Fruit fly (Drosophila melanogaster): ENCODE results near the gene skd.

DNA sequence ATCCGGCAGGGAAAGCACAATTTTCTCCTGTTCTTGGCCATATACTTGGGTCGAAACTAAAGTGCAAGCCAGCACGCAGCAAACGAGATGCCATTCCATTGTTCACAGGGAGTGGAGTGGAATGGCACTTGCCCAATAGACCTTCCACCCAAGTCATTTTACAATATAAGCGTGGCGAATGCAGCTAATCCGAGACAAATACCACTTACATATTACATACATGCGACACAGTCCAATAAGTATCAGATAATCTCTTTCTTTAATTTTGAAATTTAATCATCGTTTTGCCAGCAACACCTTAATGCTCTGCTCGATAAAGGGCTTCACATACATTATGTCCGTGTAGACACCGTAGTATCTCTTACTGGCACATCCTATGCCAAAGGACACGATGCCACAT is 65.9 kb downstream of the skd start, which contains the start of gene CG11037:
- TF ChIP-seq psq (optimal IDR thresholded peaks at IDR 0.05) (no peak), h (optimal IDR thresholded peaks at IDR 0.05) (no peak)

Data from Kc167 (cell line).